Worm (Caenorhabditis elegans) whole organism, L1 larva: ENCODE measurements around the gene maph-1.3.

ENCODE experiments used
- C34B4.2 ChIP-seq: sonication (generic microtip); optimal IDR thresholded peaks from 2 replicates; lab custom pipeline; 2017; ENCODE audit warnings: mild to moderate bottlenecking, missing genetic modification characterization, missing compliant biosample characterization
- Y116A8C.19 ChIP-seq: sonication (generic microtip); optimal IDR thresholded peaks from 2 replicates; lab custom pipeline; 2016; ENCODE audit warnings: missing compliant biosample characterization, missing genetic modification characterization, borderline replicate concordance
- aha-1 ChIP-seq: fragments of 150-350 bp; optimal IDR thresholded peaks from 2 replicates; lab custom pipeline; 2014; ENCODE audit warnings: missing biosample characterization, missing genetic modification characterization
- alr-1 ChIP-seq: fragments of 200-800 bp; sonication (Bioruptor generic); optimal IDR thresholded peaks from 2 replicates; lab custom pipeline; 2018; ENCODE audit warnings: borderline replicate concordance, mild to moderate bottlenecking, missing genetic modification characterization, missing compliant biosample characterization
- aly-2 ChIP-seq: fragments of 150-350 bp; optimal IDR thresholded peaks from 2 replicates; lab custom pipeline; 2014; ENCODE audit warnings: missing biosample characterization, missing genetic modification characterization
- ama-1 ChIP-seq: fragments of 150-350 bp; optimal IDR thresholded peaks from 2 replicates; lab custom pipeline; 2014
- blmp-1 ChIP-seq: fragments of 150-350 bp; optimal IDR thresholded peaks from 2 replicates; lab custom pipeline; 2014; ENCODE audit warnings: missing biosample characterization, missing genetic modification characterization
- ceh-82 ChIP-seq, 3 experiments: fragments of 150-350 bp in 1 of 3; sonication (generic microtip) in 2 of 3; optimal IDR thresholded peaks; 2 replicates each; lab custom pipeline; 2014 to 2017; ENCODE audit warnings: missing biosample characterization in 3 of 3, missing genetic modification characterization in 3 of 3
- ces-1 ChIP-seq: fragments of 150-350 bp; optimal IDR thresholded peaks from 2 replicates; lab custom pipeline; 2014; ENCODE audit warnings: missing biosample characterization, missing genetic modification reagents, missing genetic modification characterization
- dsc-1 ChIP-seq: sonication (generic microtip); optimal IDR thresholded peaks from 2 replicates; lab custom pipeline; 2016; ENCODE audit warnings: mild to moderate bottlenecking, missing genetic modification characterization, missing compliant biosample characterization
- efl-1 ChIP-seq, 4 experiments: fragments of 150-350 bp; optimal IDR thresholded peaks in 3 of 4; peaks in 1 of 4; 1 replicate in 1 of 4; 2 replicates in 3 of 4; lab custom pipeline; 2014; ENCODE audit warnings: missing biosample characterization in 2 of 4, missing genetic modification characterization in 2 of 4, missing genetic modification reagents in 2 of 4
- egl-13 ChIP-seq: sonication (generic microtip); optimal IDR thresholded peaks from 2 replicates; lab custom pipeline; 2016; ENCODE audit warnings: missing genotype, missing genetic modification reagents, missing genetic modification characterization, missing compliant biosample characterization
- egl-27 ChIP-seq, 2 experiments: fragments of 150-350 bp in 1 of 2; sonication (generic microtip); optimal IDR thresholded peaks; 3 replicates each; lab custom pipeline; 2017 to 2018; ENCODE audit warnings: missing biosample characterization in 2 of 2, missing genetic modification characterization in 2 of 2, missing genetic modification reagents in 2 of 2
- elt-2 ChIP-seq: sonication (generic microtip); optimal IDR thresholded peaks from 2 replicates; lab custom pipeline; 2016; ENCODE audit warnings: missing genetic modification characterization, mild to moderate bottlenecking, inconsistent platforms, missing compliant biosample characterization, missing genetic modification reagents
- ets-5 ChIP-seq: fragments of 200-800 bp; sonication (Bioruptor generic); IDR thresholded peaks from 2 replicates; pipeline ENCODE4 v1.3.6; 2022; ENCODE audit warnings: missing genetic modification characterization, missing compliant biosample characterization
- fkh-8 ChIP-seq: sonication (generic microtip); optimal IDR thresholded peaks from 2 replicates; lab custom pipeline; 2016; ENCODE audit warnings: mild to moderate bottlenecking, missing genetic modification characterization, missing compliant biosample characterization
- fos-1 ChIP-seq: fragments of 150-350 bp; optimal IDR thresholded peaks from 2 replicates; lab custom pipeline; 2014; ENCODE audit warnings: missing biosample characterization, missing genetic modification characterization
- grh-1 ChIP-seq: fragments of 200-800 bp; sonication (Bioruptor generic); IDR thresholded peaks from 2 replicates; pipeline ENCODE4 v1.3.6; 2022; ENCODE audit warnings: missing genetic modification reagents, missing genetic modification characterization, missing compliant biosample characterization
- irx-1 ChIP-seq: sonication (generic microtip); optimal IDR thresholded peaks from 2 replicates; lab custom pipeline; 2016; ENCODE audit warnings: missing genetic modification characterization, missing compliant biosample characterization
- jun-1 ChIP-seq: fragments of 150-350 bp; optimal IDR thresholded peaks from 2 replicates; lab custom pipeline; 2014; ENCODE audit warnings: missing biosample characterization, missing genetic modification reagents, missing genetic modification characterization
- lin-13 ChIP-seq: fragments of 150-350 bp; optimal IDR thresholded peaks from 2 replicates; lab custom pipeline; 2014; ENCODE audit warnings: missing biosample characterization, missing genetic modification reagents, missing genetic modification characterization
- lin-14 ChIP-seq: fragments of 200-800 bp; sonication (Bioruptor generic); optimal IDR thresholded peaks from 2 replicates; lab custom pipeline; 2018; ENCODE audit warnings: mild to moderate bottlenecking, missing genetic modification characterization, moderate library complexity, missing compliant biosample characterization
- lin-35 ChIP-seq, 2 experiments: fragments of 150-350 bp; optimal IDR thresholded peaks; 2 replicates each; lab custom pipeline; 2014; ENCODE audit warnings: missing biosample characterization in 2 of 2, missing genetic modification characterization in 2 of 2, missing genetic modification reagents in 2 of 2
- lin-39 ChIP-seq: fragments of 150-350 bp; optimal IDR thresholded peaks from 2 replicates; lab custom pipeline; 2014; ENCODE audit warnings: missing biosample characterization, missing genetic modification reagents, missing genetic modification characterization
- mep-1 ChIP-seq: fragments of 150-350 bp; optimal IDR thresholded peaks from 2 replicates; lab custom pipeline; 2014; ENCODE audit warnings: missing biosample characterization, missing genetic modification characterization
- nhr-11 ChIP-seq: fragments of 150-350 bp; optimal IDR thresholded peaks from 2 replicates; lab custom pipeline; 2014; ENCODE audit warnings: missing biosample characterization, missing genetic modification characterization
- nhr-20 ChIP-seq: sonication (generic microtip); optimal IDR thresholded peaks from 2 replicates; lab custom pipeline; 2016; ENCODE audit warnings: mild to moderate bottlenecking, missing genetic modification characterization, missing compliant biosample characterization
- nhr-237 ChIP-seq: fragments of 150-350 bp; optimal IDR thresholded peaks from 2 replicates; lab custom pipeline; 2014; ENCODE audit warnings: missing biosample characterization, missing genetic modification characterization
- nhr-71 ChIP-seq: sonication (generic microtip); optimal IDR thresholded peaks from 2 replicates; lab custom pipeline; 2016; ENCODE audit warnings: mild to moderate bottlenecking, missing genetic modification characterization, moderate library complexity, missing compliant biosample characterization
- nhr-77 ChIP-seq: fragments of 150-350 bp; optimal IDR thresholded peaks from 2 replicates; lab custom pipeline; 2014; ENCODE audit warnings: missing biosample characterization, missing genetic modification characterization
- nhr-85 ChIP-seq: sonication (generic microtip); peaks from one replicate; lab custom pipeline; 2016; ENCODE audit warnings: missing genetic modification characterization, inconsistent platforms, missing compliant biosample characterization
- pqm-1 ChIP-seq: sonication (generic microtip); optimal IDR thresholded peaks from 3 replicates; lab custom pipeline; 2017; ENCODE audit warnings: missing biosample characterization, missing genetic modification characterization
- rnt-1 ChIP-seq: sonication (generic microtip); optimal IDR thresholded peaks from 2 replicates; lab custom pipeline; 2016; ENCODE audit warnings: mild to moderate bottlenecking, missing genetic modification characterization, moderate library complexity, missing compliant biosample characterization
- snpc-4 ChIP-seq: fragments of 150-350 bp; optimal IDR thresholded peaks from 2 replicates; lab custom pipeline; 2014; ENCODE audit warnings: missing biosample characterization, missing genetic modification characterization
- snu-23 ChIP-seq: sonication (generic microtip); optimal IDR thresholded peaks from 2 replicates; lab custom pipeline; 2016; ENCODE audit warnings: missing genetic modification characterization, missing compliant biosample characterization
- sptf-1 ChIP-seq: fragments of 150-350 bp; optimal IDR thresholded peaks from 2 replicates; lab custom pipeline; 2014; ENCODE audit warnings: missing biosample characterization, missing genetic modification characterization
- swsn-7 ChIP-seq: sonication (generic microtip); optimal IDR thresholded peaks from 2 replicates; lab custom pipeline; 2016; ENCODE audit warnings: missing genetic modification characterization, missing compliant biosample characterization
- tbx-2 ChIP-seq: sonication (generic microtip); optimal IDR thresholded peaks from 2 replicates; lab custom pipeline; 2016; ENCODE audit warnings: missing genetic modification characterization, missing compliant biosample characterization
- tlp-1 ChIP-seq: fragments of 150-350 bp; optimal IDR thresholded peaks from 2 replicates; lab custom pipeline; 2014; ENCODE audit warnings: missing biosample characterization, missing genetic modification characterization
- unc-130 ChIP-seq: fragments of 150-350 bp; optimal IDR thresholded peaks from 2 replicates; lab custom pipeline; 2017; ENCODE audit warnings: missing biosample characterization, missing genetic modification characterization, inconsistent platforms
- unc-98 ChIP-seq: fragments of 200-800 bp; sonication (Bioruptor generic); IDR thresholded peaks from 2 replicates; pipeline ENCODE4 v1.3.6; 2022; ENCODE audit warnings: missing genetic modification characterization, missing compliant biosample characterization
- ztf-11 ChIP-seq, 2 experiments: sonication (generic microtip); optimal IDR thresholded peaks; 2 replicates each; lab custom pipeline; 2016 to 2017; ENCODE audit warnings: missing genetic modification characterization in 2 of 2, missing biosample characterization in 1 of 2, missing compliant biosample characterization in 1 of 2
- ztf-4 ChIP-seq: fragments of 150-350 bp; optimal IDR thresholded peaks from 2 replicates; lab custom pipeline; 2014; ENCODE audit warnings: missing biosample characterization, missing genetic modification characterization

maph-1.3 gene

DNA sequence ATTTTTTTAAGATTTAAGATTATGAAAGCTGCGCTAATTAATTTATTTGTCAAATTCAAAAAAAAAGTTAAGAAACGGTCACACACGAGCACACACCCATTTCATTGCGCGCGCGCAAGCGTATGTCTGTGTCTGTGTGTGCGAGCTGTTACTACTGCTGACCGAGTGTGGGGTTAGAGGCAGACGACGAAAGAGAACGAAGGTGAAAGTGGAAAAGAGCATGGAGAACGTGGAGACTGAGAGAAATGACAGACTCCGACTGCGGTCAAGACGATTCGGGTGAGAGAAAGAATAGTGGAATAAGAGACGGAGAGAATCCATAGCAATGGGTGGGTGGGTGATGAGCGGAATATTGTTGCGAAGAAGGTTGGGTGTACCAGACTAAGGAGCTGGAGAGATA, 24.6 kb upstream of the maph-1.3 start (continued):
- TF ChIP-seq egl-13 (tag; lab: Kevin White, UChicago), result no peak
- no peak for TF ChIP-seq ces-1 (GFP tag; lab: Kevin White, UChicago)
- TF ChIP-seq alr-1 (tag; lab: Kevin White, UChicago), result no peak
- no peak for TF ChIP-seq lin-39 (tag; lab: Kevin White, UChicago)
- TF ChIP-seq ama-1, result no peak
- no peak for TF ChIP-seq pqm-1 (tag; lab: Kevin White, UChicago)
- TF ChIP-seq blmp-1 (tag; lab: Kevin White, UChicago), result peak; percentile 100
- TF ChIP-seq grh-1, result no peak
- TF ChIP-seq fos-1, result peak; percentile 35
- TF ChIP-seq fkh-8 (tag; lab: Kevin White, UChicago), result peak; percentile 62
- TF ChIP-seq ets-5, result no peak
- no peak for TF ChIP-seq irx-1 (tag; lab: Kevin White, UChicago)
- peak; percentile 62 for TF ChIP-seq tbx-2 (tag; lab: Kevin White, UChicago)
- TF ChIP-seq dsc-1 (tag; lab: Kevin White, UChicago), result peak; percentile 20
- no peak for TF ChIP-seq nhr-11 (tag; lab: Kevin White, UChicago)
- no peak for TF ChIP-seq sptf-1
- TF ChIP-seq swsn-7 (tag; lab: Kevin White, UChicago), result peak; percentile 74
- TF ChIP-seq nhr-71, result peak; percentile 79
- peak; percentile 92 for TF ChIP-seq lin-14 (GFP tag; lab: Kevin White, UChicago)
- peak; percentile 75 for TF ChIP-seq nhr-20 (tag; lab: Kevin White, UChicago)
- TF ChIP-seq mep-1 (tag; lab: Kevin White, UChicago), result peak; percentile 83
- peak; percentile 43 for TF ChIP-seq lin-13 (GFP tag; lab: Kevin White, UChicago)
- peak in 1 of 2 experiments; percentile 36 for TF ChIP-seq ztf-11 (tag; optimal IDR thresholded peaks at IDR 0.05; lab: Kevin White, UChicago)
- TF ChIP-seq lin-35 (GFP tag; optimal IDR thresholded peaks at IDR 0.05; lab: Kevin White, UChicago), result peak; percentile 44 to 78
- TF ChIP-seq tlp-1 (tag; lab: Kevin White, UChicago), result no peak
- no peak for TF ChIP-seq egl-27 (tag; optimal IDR thresholded peaks at IDR 0.05; lab: Kevin White, UChicago)
- no peak for TF ChIP-seq C34B4.2
- no peak for TF ChIP-seq nhr-237 (tag; lab: Kevin White, UChicago)

DNA sequence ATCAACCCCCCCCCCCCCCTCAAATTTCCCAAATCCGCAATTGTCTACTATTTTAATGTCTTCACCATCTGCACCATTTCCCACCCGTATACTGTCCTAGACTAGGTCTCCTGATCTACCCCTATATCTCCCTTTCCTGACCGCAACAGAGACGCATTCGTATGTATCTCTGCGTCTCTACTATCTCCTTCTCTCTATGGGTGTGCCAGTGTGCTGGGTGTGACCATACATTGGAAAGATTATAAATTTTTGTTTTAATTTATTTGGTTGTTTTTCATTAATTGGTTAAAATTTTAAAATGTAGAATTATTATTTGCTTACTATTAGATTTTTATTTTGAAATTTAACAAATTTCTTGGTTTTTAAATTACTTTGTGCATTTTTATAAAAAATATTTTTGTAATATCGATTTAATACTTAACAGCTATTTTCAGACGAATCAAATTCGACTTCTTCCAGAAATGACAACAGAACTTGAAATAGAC, 22.7 kb upstream of the maph-1.3 start, which contains the start of gene amx-1:
Gene amx-1, plus strand, starts transcription at position 435 of the 485 bp plus-strand sequence.
- peak; percentile 22 for TF ChIP-seq snu-23 (GFP tag; lab: Kevin White, UChicago)
- TF ChIP-seq rnt-1 (tag; lab: Kevin White, UChicago), result peak; percentile 47
- peak in 1 of 2 experiments; percentile 1 for TF ChIP-seq efl-1 (optimal IDR thresholded peaks at IDR 0.05; lab: Kevin White, UChicago)
- no peak for TF ChIP-seq efl-1 (GFP tag; optimal IDR thresholded peaks at IDR 0.05 in 1 of 2; lab: Kevin White, UChicago)
- no peak for TF ChIP-seq aha-1

DNA sequence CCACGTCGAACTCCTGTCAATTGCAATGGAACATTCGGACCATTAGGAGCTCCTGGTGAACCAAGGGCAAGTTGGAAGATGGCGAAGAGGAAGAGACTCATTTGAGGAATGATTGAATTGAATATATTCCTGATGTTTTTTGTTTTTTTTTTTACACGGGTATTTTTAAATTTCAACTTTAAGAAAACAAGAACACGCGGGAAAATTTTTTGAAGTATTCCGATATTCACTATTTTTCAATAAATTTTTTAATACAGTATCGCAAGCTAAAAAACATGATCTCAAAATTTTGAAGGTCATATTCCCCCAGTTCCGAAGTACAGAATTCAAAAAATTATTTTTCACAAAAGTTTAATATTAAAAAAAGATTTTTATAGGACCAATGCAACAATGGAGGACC, 15.6 kb upstream of the maph-1.3 start, which contains the start of gene cnnm-5:
Gene cnnm-5, minus strand, starts transcription at position 101 of the 400 bp plus-strand sequence.
- no peak for TF ChIP-seq snpc-4
- TF ChIP-seq unc-130 (tag; lab: Kevin White, UChicago), result no peak
- no peak for TF ChIP-seq lin-13 (GFP tag; lab: Kevin White, UChicago)
- TF ChIP-seq jun-1, result no peak
- TF ChIP-seq elt-2 (tag; lab: Kevin White, UChicago), result no peak
- TF ChIP-seq unc-98 (GFP tag; lab: Robert Waterston, UW), result no peak
- TF ChIP-seq nhr-85 (tag; lab: Kevin White, UChicago), result no peak
- no peak for TF ChIP-seq nhr-77 (tag; lab: Kevin White, UChicago)
- TF ChIP-seq aly-2 (tag; lab: Kevin White, UChicago), result no peak
- TF ChIP-seq irx-1 (tag; lab: Kevin White, UChicago), result no peak
- no peak for TF ChIP-seq ztf-4 (tag; lab: Kevin White, UChicago)
- no peak for TF ChIP-seq Y116A8C.19 (tag; lab: Kevin White, UChicago)
- no peak for TF ChIP-seq ceh-82 (tag; optimal IDR thresholded peaks at IDR 0.05; lab: Kevin White, UChicago)
- no peak for TF ChIP-seq nhr-11 (tag; lab: Kevin White, UChicago)
- TF ChIP-seq tbx-2 (tag; lab: Kevin White, UChicago), result no peak
- TF ChIP-seq, all 84 proteins: peak for 0
